Fruit fly (Drosophila melanogaster) whole organism, adult: ENCODE data around the gene Rubicon.

Experiments
- CG11617 ChIP-seq: fragments of 200-800 bp; sonication (Bioruptor generic); optimal IDR thresholded peaks from 2 replicates; lab custom pipeline; 2017; ENCODE audit warnings: mild to moderate bottlenecking, missing biosample characterization, missing genetic modification reagents, missing genetic modification characterization
- CG12768 ChIP-seq: fragments of 200-800 bp; sonication (Bioruptor generic); optimal IDR thresholded peaks from 2 replicates; lab custom pipeline; 2017; ENCODE audit warnings: missing biosample characterization, missing genetic modification characterization, mild to moderate bottlenecking, moderate library complexity, missing genetic modification reagents
- CG14711 ChIP-seq: fragments of 200-800 bp; sonication (Bioruptor generic); optimal IDR thresholded peaks from 2 replicates; lab custom pipeline; 2018; ENCODE audit warnings: missing biosample characterization, mild to moderate bottlenecking, missing genetic modification characterization, moderate library complexity
- CG1620 ChIP-seq: fragments of 200-800 bp; sonication (Bioruptor generic); optimal IDR thresholded peaks from 2 replicates; lab custom pipeline; 2016; ENCODE audit warnings: missing biosample characterization, missing genetic modification characterization
- CG33017 ChIP-seq: fragments of 200-800 bp; sonication (Bioruptor generic); optimal IDR thresholded peaks from 2 replicates; lab custom pipeline; 2018; ENCODE audit warnings: missing biosample characterization, mild to moderate bottlenecking, missing genetic modification characterization, moderate library complexity
- CG5204 ChIP-seq: fragments of 200-800 bp; sonication (Bioruptor generic); optimal IDR thresholded peaks from 2 replicates; lab custom pipeline; 2016; ENCODE audit warnings: missing biosample characterization, missing genetic modification characterization
- CG7045 ChIP-seq: fragments of 200-800 bp; sonication (Bioruptor generic); optimal IDR thresholded peaks from 2 replicates; lab custom pipeline; 2017; ENCODE audit warnings: missing biosample characterization, mild to moderate bottlenecking, missing genetic modification characterization
- CG7101 ChIP-seq: fragments of 200-800 bp; sonication (Bioruptor generic); optimal IDR thresholded peaks from 2 replicates; lab custom pipeline; 2018; ENCODE audit warnings: missing biosample characterization, mild to moderate bottlenecking, missing genetic modification characterization, moderate library complexity
- Clk ChIP-seq: fragments of 200-800 bp; sonication (Bioruptor generic); optimal IDR thresholded peaks from 2 replicates; lab custom pipeline; 2017; ENCODE audit warnings: missing biosample characterization, missing genetic modification characterization
- Crg-1 ChIP-seq: fragments of 200-800 bp; sonication (Bioruptor generic); optimal IDR thresholded peaks from 2 replicates; lab custom pipeline; 2016; ENCODE audit warnings: missing biosample characterization, missing genetic modification characterization
- Hr96 ChIP-seq: fragments of 200-800 bp; sonication (Bioruptor generic); optimal IDR thresholded peaks from 2 replicates; lab custom pipeline; 2016; ENCODE audit warnings: missing biosample characterization, missing genetic modification characterization
- Mnt ChIP-seq: fragments of 200-800 bp; sonication (Bioruptor generic); optimal IDR thresholded peaks from 2 replicates; lab custom pipeline; 2016; ENCODE audit warnings: missing biosample characterization, mild to moderate bottlenecking, missing genetic modification characterization
- bab1 ChIP-seq: fragments of 200-800 bp; sonication (Bioruptor generic); optimal IDR thresholded peaks from 3 replicates; lab custom pipeline; 2019; ENCODE audit warnings: missing biosample characterization, mild to moderate bottlenecking, missing genetic modification characterization, moderate library complexity
- cic ChIP-seq: fragments of 200-800 bp; sonication (Bioruptor generic); optimal IDR thresholded peaks from 2 replicates; lab custom pipeline; 2017; ENCODE audit warnings: missing biosample characterization, mild to moderate bottlenecking, missing genetic modification characterization, moderate library complexity
- cnc ChIP-seq, 2 experiments: fragments of >200 bp; optimal IDR thresholded peaks; 2 replicates each; lab custom pipeline; 2017
- kay ChIP-seq: fragments of 200-800 bp; sonication (Bioruptor generic); peaks from one replicate; lab custom pipeline; 2016; ENCODE audit warnings: missing biosample characterization, missing genetic modification characterization, borderline replicate concordance
- ovo ChIP-seq: fragments of 200-800 bp; sonication (Bioruptor generic); optimal IDR thresholded peaks from 2 replicates; lab custom pipeline; 2016; ENCODE audit warnings: missing biosample characterization, missing genetic modification characterization
- pad ChIP-seq: fragments of 200-800 bp; sonication (Bioruptor generic); optimal IDR thresholded peaks from 3 replicates; lab custom pipeline; 2017; ENCODE audit warnings: missing biosample characterization, missing genetic modification characterization, mild to moderate bottlenecking, moderate library complexity, missing genetic modification reagents
- tj ChIP-seq: fragments of 200-800 bp; sonication (Bioruptor generic); optimal IDR thresholded peaks from 3 replicates; lab custom pipeline; 2017; ENCODE audit warnings: missing biosample characterization, mild to moderate bottlenecking, missing genetic modification characterization, moderate library complexity
- toe ChIP-seq: fragments of 200-800 bp; sonication (Bioruptor generic); optimal IDR thresholded peaks from 2 replicates; lab custom pipeline; 2016; ENCODE audit warnings: missing biosample characterization, missing genetic modification characterization

The Rubicon gene

dm6 chrX:8653955-8654589 lies 22.8 kb upstream of the Rubicon start:
- TF ChIP-seq Clk (GFP tag; lab: Kevin White, UChicago) (no peak), Crg-1 (no peak), CG14711 (tag; lab: Kevin White, UChicago) (no peak), CG33017 (tag; lab: Kevin White, UChicago) (no peak), Mnt (no peak), pad (GFP tag; lab: Kevin White, UChicago) (no peak), cic (GFP tag; lab: Kevin White, UChicago) (no peak), kay (GFP tag; lab: Kevin White, UChicago) (no peak), Hr96 (GFP tag; lab: Kevin White, UChicago) (no peak), CG12768 (no peak), CG1620 (no peak)

DNA sequence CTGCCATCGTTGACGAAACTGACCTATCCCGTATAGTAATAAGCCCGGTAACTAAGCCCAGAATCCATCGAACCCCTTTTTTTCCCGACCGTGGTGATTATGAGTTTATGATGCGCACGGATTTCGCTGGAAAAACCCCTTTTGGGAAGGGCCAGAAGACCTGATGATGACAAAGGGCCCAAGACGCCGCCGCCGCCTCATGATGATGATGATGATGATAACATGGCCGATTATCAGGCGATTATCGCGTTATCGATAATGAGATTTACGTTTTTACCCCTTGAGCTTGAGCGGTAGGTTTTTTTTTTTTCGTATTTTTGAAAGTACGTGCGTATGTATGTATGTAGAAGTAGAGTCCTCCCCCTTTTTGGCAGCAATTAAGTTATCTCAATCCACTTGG lies 21.6 kb upstream of the Rubicon start:
- TF ChIP-seq pad (GFP tag; lab: Kevin White, UChicago): no peak
- no peak for TF ChIP-seq ovo (GFP tag; lab: Kevin White, UChicago)
- TF ChIP-seq CG1620: no peak
- TF ChIP-seq cnc (optimal IDR thresholded peaks at IDR 0.05; lab: Kevin White, UChicago): no peak
- TF ChIP-seq Hr96 (GFP tag; lab: Kevin White, UChicago): no peak
- no peak for TF ChIP-seq CG12768
- TF ChIP-seq cic (GFP tag; lab: Kevin White, UChicago): no peak
- no peak for TF ChIP-seq tj (GFP tag; lab: Kevin White, UChicago)
- TF ChIP-seq CG7101 (tag; lab: Kevin White, UChicago): no peak

dm6 chrX:8656550-8657431 lies 20.1 kb upstream of the Rubicon start:
- TF ChIP-seq CG14711 (tag; lab: Kevin White, UChicago) (no peak), tj (GFP tag; lab: Kevin White, UChicago) (no peak), ovo (GFP tag; lab: Kevin White, UChicago) (no peak), Mnt (no peak), pad (GFP tag; lab: Kevin White, UChicago) (no peak), cic (GFP tag; lab: Kevin White, UChicago) (no peak), cnc (optimal IDR thresholded peaks at IDR 0.05; lab: Kevin White, UChicago) (no peak), CG11617 (GFP tag; lab: Kevin White, UChicago) (no peak), Crg-1 (no peak)

DNA sequence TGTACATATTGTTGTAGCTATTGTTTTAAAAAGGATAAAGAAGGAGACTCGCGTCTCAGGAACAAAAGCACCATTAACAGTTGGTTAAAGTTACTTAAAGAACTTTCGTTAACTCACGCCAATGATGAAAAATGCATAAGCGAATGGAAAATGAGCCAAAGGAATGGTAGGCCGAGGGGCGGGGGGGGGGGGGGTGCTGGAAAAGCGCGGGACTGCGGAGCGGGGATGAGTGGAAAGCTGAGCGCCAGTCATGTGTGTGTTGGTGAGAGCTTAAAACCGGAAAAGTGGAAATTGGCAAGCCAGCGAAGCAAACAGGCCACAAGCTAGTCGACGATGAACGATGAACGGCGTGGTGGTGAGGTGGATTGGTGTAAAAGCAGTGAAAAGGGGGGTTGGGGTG lies 18.8 kb upstream of the Rubicon start:
- TF ChIP-seq CG11617 (GFP tag; lab: Kevin White, UChicago) (no peak), CG12768 (no peak), Crg-1 (no peak), Mnt (no peak)

DNA sequence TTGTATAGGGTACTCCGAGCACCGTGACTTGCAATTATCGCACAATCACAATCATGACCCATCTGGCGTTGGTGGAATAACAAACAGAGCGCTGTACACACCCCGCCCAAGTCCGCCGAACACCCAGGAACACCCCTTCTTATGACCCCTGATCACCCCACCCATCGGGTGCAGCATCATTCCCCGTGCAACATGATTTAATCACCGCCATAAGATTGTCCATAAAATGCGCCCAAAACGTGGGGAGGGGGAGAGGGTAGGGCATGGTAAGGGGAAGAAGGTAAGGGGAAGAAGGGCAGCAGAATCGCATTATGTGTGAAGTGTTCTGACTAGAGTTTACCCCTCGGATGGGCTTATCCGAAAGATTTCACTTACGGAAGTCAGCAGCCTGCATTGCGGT lies 16.5 kb upstream of the Rubicon start:
- no peak for TF ChIP-seq ovo (GFP tag; lab: Kevin White, UChicago)
- TF ChIP-seq CG5204 (GFP tag; lab: Kevin White, UChicago): no peak
- no peak for TF ChIP-seq Hr96 (GFP tag; lab: Kevin White, UChicago)
- no peak for TF ChIP-seq pad (GFP tag; lab: Kevin White, UChicago)
- TF ChIP-seq CG12768: no peak
- no peak for TF ChIP-seq Clk (GFP tag; lab: Kevin White, UChicago)
- TF ChIP-seq bab1: no peak
- TF ChIP-seq CG7045: no peak
- no peak for TF ChIP-seq Crg-1
- TF ChIP-seq kay (GFP tag; lab: Kevin White, UChicago): no peak
- TF ChIP-seq cic (GFP tag; lab: Kevin White, UChicago): no peak
- no peak for TF ChIP-seq tj (GFP tag; lab: Kevin White, UChicago)
- TF ChIP-seq Mnt: no peak
- TF ChIP-seq cnc (optimal IDR thresholded peaks at IDR 0.05; lab: Kevin White, UChicago): no peak
- TF ChIP-seq CG33017 (tag; lab: Kevin White, UChicago): no peak
- no peak for TF ChIP-seq CG1620
- no peak for TF ChIP-seq CG11617 (GFP tag; lab: Kevin White, UChicago)

dm6 chrX:8661162-8661807 lies 15.6 kb upstream of the Rubicon start:
- TF ChIP-seq CG33017 (tag; lab: Kevin White, UChicago) (no peak), bab1 (no peak), Hr96 (GFP tag; lab: Kevin White, UChicago) (no peak), ovo (GFP tag; lab: Kevin White, UChicago) (no peak), toe (GFP tag; lab: Kevin White, UChicago) (no peak), CG7045 (no peak)
